Worm (Caenorhabditis elegans): ENCODE results near the gene nep-20.
A peak's percentile ranks its signal among the peaks of the same experiment; 100 is the strongest.

nep-20 gene

DNA sequence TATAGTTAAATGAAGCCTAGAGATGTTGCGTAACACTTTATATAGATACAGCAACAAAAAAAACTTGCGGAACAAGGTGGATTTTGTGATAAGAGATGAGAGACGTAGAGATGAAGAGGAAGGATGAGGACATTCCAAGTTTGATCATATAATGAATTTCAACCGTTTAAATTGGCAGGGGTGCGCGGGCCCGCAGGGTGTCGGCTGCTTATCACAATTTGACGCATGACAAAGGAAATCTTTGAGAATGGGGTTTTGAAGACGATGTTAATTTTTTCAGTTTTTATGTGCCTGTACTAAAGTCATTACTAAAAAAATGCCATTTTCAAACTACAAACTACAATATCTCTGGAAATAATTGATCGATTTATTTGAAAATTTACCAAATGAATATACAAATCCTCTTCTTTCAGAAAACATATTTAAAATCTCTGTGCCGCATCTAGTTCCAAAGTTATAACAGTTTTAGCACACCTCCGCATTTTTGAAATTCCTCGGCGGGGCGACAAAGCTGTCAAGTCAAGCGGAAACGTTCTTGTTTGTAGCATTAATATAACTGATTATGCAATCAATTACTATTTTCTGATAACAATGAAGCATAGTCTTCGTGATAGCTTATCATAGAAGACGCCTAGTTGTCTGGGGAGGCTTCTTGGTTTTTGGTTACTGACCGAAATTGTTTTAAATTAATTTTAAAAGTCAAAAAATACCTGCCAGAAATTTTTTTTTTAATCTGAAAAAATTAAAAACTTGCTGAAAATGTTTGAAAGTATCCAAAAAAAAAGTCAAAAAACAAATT is 44.7 kb upstream of the nep-20 start:
- TF ChIP-seq nhr-23 (tag; optimal IDR thresholded peaks at IDR 0.05) (no peak), lin-13 (GFP tag; optimal IDR thresholded peaks at IDR 0.05) (no peak), mbf-1 (tag; optimal IDR thresholded peaks at IDR 0.05) (no peak), nhr-21 (tag; optimal IDR thresholded peaks at IDR 0.05) (no peak), snpc-4 (tag; optimal IDR thresholded peaks at IDR 0.05) (peak; percentile 59), unc-55 (GFP tag; optimal IDR thresholded peaks at IDR 0.05) (no peak), ztf-11 (tag; optimal IDR thresholded peaks at IDR 0.05) (no peak), sma-9 (GFP tag; optimal IDR thresholded peaks at IDR 0.05) (peak; percentile 90), sma-9 (tag; optimal IDR thresholded peaks at IDR 0.05) (no peak), fos-1 (tag; optimal IDR thresholded peaks at IDR 0.05) (peak; percentile 72), mab-5 (tag; optimal IDR thresholded peaks at IDR 0.05) (no peak), unc-39 (tag; optimal IDR thresholded peaks at IDR 0.05) (no peak), nhr-6 (tag; optimal IDR thresholded peaks at IDR 0.05) (no peak), alr-1 (tag; optimal IDR thresholded peaks at IDR 0.05) (no peak), nhr-25 (tag; optimal IDR thresholded peaks at IDR 0.05) (no peak), nhr-77 (tag; optimal IDR thresholded peaks at IDR 0.05) (no peak), lin-39 (tag; optimal IDR thresholded peaks at IDR 0.05) (no peak), skn-1 (tag; optimal IDR thresholded peaks at IDR 0.05) (no peak), F13H6.1 (tag; optimal IDR thresholded peaks at IDR 0.05) (no peak), sma-3 (GFP tag; optimal IDR thresholded peaks at IDR 0.05) (peak; percentile 66), zag-1 (tag; optimal IDR thresholded peaks at IDR 0.05) (no peak), elt-1 (tag; optimal IDR thresholded peaks at IDR 0.05) (no peak), ceh-82 (tag; optimal IDR thresholded peaks at IDR 0.05) (no peak), egl-27 (tag; optimal IDR thresholded peaks at IDR 0.05) (no peak)

ce11 chrII:3439244-3439698 is 43.9 kb upstream of the nep-20 start:
- TF ChIP-seq sem-4 (tag; optimal IDR thresholded peaks at IDR 0.05): no peak
- TF ChIP-seq fos-1 (tag; optimal IDR thresholded peaks at IDR 0.05): peak; percentile 64
- TF ChIP-seq ZK546.5 (tag; optimal IDR thresholded peaks at IDR 0.05): no peak
- TF ChIP-seq egl-27 (tag; optimal IDR thresholded peaks at IDR 0.05): peak; percentile 7
- TF ChIP-seq Y55F3AM.14 (GFP tag; optimal IDR thresholded peaks at IDR 0.05): no peak
- no peak for TF ChIP-seq lsy-2 (tag; optimal IDR thresholded peaks at IDR 0.05)
- TF ChIP-seq lin-13 (GFP tag; optimal IDR thresholded peaks at IDR 0.05): peak; percentile 27
- no peak for TF ChIP-seq unc-55 (GFP tag; optimal IDR thresholded peaks at IDR 0.05)
- no peak for TF ChIP-seq mab-5 (tag; optimal IDR thresholded peaks at IDR 0.05)
- TF ChIP-seq ceh-16 (tag; optimal IDR thresholded peaks at IDR 0.05): no peak
- TF ChIP-seq ama-1 (optimal IDR thresholded peaks at IDR 0.05): no peak
- peak; percentile 12 for TF ChIP-seq nhr-129 (tag; optimal IDR thresholded peaks at IDR 0.05)
- peak; percentile 68 for TF ChIP-seq sma-3 (GFP tag; optimal IDR thresholded peaks at IDR 0.05)
- no peak for TF ChIP-seq nhr-6 (tag; optimal IDR thresholded peaks at IDR 0.05)
- no peak for TF ChIP-seq C34F6.9 (tag; optimal IDR thresholded peaks at IDR 0.05)
- no peak for TF ChIP-seq dmd-4 (tag; optimal IDR thresholded peaks at IDR 0.05)
- TF ChIP-seq gmeb-1 (tag; optimal IDR thresholded peaks at IDR 0.05): peak; percentile 46
- TF ChIP-seq ztf-11 (tag; optimal IDR thresholded peaks at IDR 0.05): no peak
- no peak for TF ChIP-seq lin-39 (tag; optimal IDR thresholded peaks at IDR 0.05)
- peak; percentile 29 for TF ChIP-seq crh-2 (tag; optimal IDR thresholded peaks at IDR 0.05)
- peak; percentile 6 for TF ChIP-seq nhr-21 (tag; optimal IDR thresholded peaks at IDR 0.05)
- TF ChIP-seq sma-9 (GFP tag; optimal IDR thresholded peaks at IDR 0.05): peak; percentile 16
- no peak for TF ChIP-seq sma-9 (tag; optimal IDR thresholded peaks at IDR 0.05)
- TF ChIP-seq blmp-1 (tag; optimal IDR thresholded peaks at IDR 0.05; ENCODE audit: insufficient read depth): no peak
- no peak for TF ChIP-seq peb-1 (tag; optimal IDR thresholded peaks at IDR 0.05)
- TF ChIP-seq snpc-4 (tag; optimal IDR thresholded peaks at IDR 0.05): no peak

- TF ChIP-seq nhr-25 (tag; optimal IDR thresholded peaks at IDR 0.05) (no peak), blmp-1 (tag; optimal IDR thresholded peaks at IDR 0.05; ENCODE audit: insufficient read depth) (peak; percentile 39)
Measured at ce11 chrII:3438280-3438679, 42.9 kb upstream of the nep-20 start.

DNA sequence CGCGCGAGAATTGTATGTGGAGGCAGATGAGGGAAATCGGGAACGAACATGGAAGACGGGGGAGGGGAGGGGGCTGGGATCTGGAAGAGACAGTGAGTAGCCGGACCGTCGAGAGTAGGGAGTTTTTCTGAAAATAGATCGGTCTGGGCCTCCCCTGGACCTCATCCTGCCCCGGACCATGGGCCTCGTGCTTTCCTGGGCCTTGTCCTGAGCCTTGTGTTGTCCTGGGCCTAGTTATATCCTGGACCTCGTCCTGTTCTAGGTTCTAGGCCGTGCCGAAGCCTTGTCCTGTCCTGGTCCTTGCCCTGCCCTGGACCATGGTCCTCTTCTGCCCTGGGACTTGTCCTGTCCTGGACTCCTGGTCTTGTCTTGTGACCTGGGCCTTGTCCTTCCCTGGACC is 42.0 kb upstream of the nep-20 start:
- no peak for TF ChIP-seq nhr-12 (tag; optimal IDR thresholded peaks at IDR 0.05)
- no peak for TF ChIP-seq egl-27 (tag; optimal IDR thresholded peaks at IDR 0.05)
- TF ChIP-seq peb-1 (tag; optimal IDR thresholded peaks at IDR 0.05): no peak
- TF ChIP-seq alr-1 (tag; optimal IDR thresholded peaks at IDR 0.05): no peak
- no peak for TF ChIP-seq ztf-11 (tag; optimal IDR thresholded peaks at IDR 0.05)
- TF ChIP-seq lin-11 (tag; optimal IDR thresholded peaks at IDR 0.05): no peak
- no peak for TF ChIP-seq ztf-1 (GFP tag; conservative IDR thresholded peaks at IDR 0.05)
- no peak for TF ChIP-seq mbf-1 (tag; optimal IDR thresholded peaks at IDR 0.05)
- TF ChIP-seq lin-13 (GFP tag; optimal IDR thresholded peaks at IDR 0.05): no peak
- TF ChIP-seq fos-1 (tag; optimal IDR thresholded peaks at IDR 0.05): no peak
- TF ChIP-seq Y55F3AM.14 (GFP tag; optimal IDR thresholded peaks at IDR 0.05): no peak
- no peak for TF ChIP-seq ceh-16 (tag; optimal IDR thresholded peaks at IDR 0.05)
- TF ChIP-seq F13H6.1 (tag; optimal IDR thresholded peaks at IDR 0.05): no peak
- TF ChIP-seq nhr-11 (tag; optimal IDR thresholded peaks at IDR 0.05): no peak
- TF ChIP-seq elt-1 (tag; optimal IDR thresholded peaks at IDR 0.05): no peak
